Fruit fly (Drosophila melanogaster): Measurements from ENCODE around the gene CG13690.

CG13690 gene

dm6 chr2L:427338-428234 is 8.1 kb upstream of the CG13690 start:
- TF ChIP-seq CG10631 (GFP tag; optimal IDR thresholded peaks at IDR 0.05) (peak; percentile 93), Eip75B (GFP tag; optimal IDR thresholded peaks at IDR 0.05) (peak; percentile 96), OdsH (GFP tag; optimal IDR thresholded peaks at IDR 0.05) (peak; percentile 96), salr (GFP tag; optimal IDR thresholded peaks at IDR 0.05) (peak; percentile 82 to 89), acj6 (GFP tag; optimal IDR thresholded peaks at IDR 0.05) (peak; percentile 93), CG15336 (GFP tag; IDR thresholded peaks at IDR 0.05) (peak; percentile 97), CG6792 (GFP tag; optimal IDR thresholded peaks at IDR 0.05) (peak; percentile 95), CG7368 (GFP tag; optimal IDR thresholded peaks at IDR 0.05) (peak; percentile 93), CG8632 (GFP tag; optimal IDR thresholded peaks at IDR 0.05) (peak; percentile 91), fd59A (GFP tag; optimal IDR thresholded peaks at IDR 0.05) (peak; percentile 89), svp (GFP tag) (peak; percentile 97), net (GFP tag; optimal IDR thresholded peaks at IDR 0.05) (peak; percentile 94), Hr4 (GFP tag; optimal IDR thresholded peaks at IDR 0.05) (peak; percentile 97), Blimp-1 (GFP tag; optimal IDR thresholded peaks at IDR 0.05) (peak; percentile 80), CG10669 (GFP tag; optimal IDR thresholded peaks at IDR 0.05) (peak; percentile 86), dac (GFP tag; optimal IDR thresholded peaks at IDR 0.05) (peak; percentile 95), Sox102F (GFP tag; optimal IDR thresholded peaks at IDR 0.05) (peak; percentile 95), CG11294 (GFP tag; IDR thresholded peaks at IDR 0.05) (peak; percentile 78), CG11902 (GFP tag; optimal IDR thresholded peaks at IDR 0.05) (peak; percentile 85), CG16779 (tag; optimal IDR thresholded peaks at IDR 0.05) (peak; percentile 82), CG6854 (GFP tag; optimal IDR thresholded peaks at IDR 0.05) (peak; percentile 91), CG31627 (GFP tag; optimal IDR thresholded peaks at IDR 0.05) (peak; percentile 93), CG8119 (GFP tag; IDR thresholded peaks at IDR 0.05) (peak; percentile 97), Sox14 (GFP tag; optimal IDR thresholded peaks at IDR 0.05) (peak; percentile 95), CG6808 (GFP tag; optimal IDR thresholded peaks at IDR 0.05) (peak; percentile 94), CG4318 (GFP tag; optimal IDR thresholded peaks at IDR 0.05) (peak; percentile 91), pdm3 (GFP tag; optimal IDR thresholded peaks at IDR 0.05) (peak; percentile 95), fkh (GFP tag; optimal IDR thresholded peaks at IDR 0.05) (no peak), CG11762 (GFP tag; optimal IDR thresholded peaks at IDR 0.05; ENCODE audit: insufficient read depth) (peak; percentile 91), Smox (GFP tag; optimal IDR thresholded peaks at IDR 0.05) (peak; percentile 95), eg (GFP tag; IDR thresholded peaks at IDR 0.05) (peak; percentile 96), Eip93F (GFP tag; optimal IDR thresholded peaks at IDR 0.05) (peak; percentile 91), lz (GFP tag; optimal IDR thresholded peaks at IDR 0.05) (peak; percentile 94), Hr39 (GFP tag; optimal IDR thresholded peaks at IDR 0.05) (peak; percentile 92), Ets21C (GFP tag; optimal IDR thresholded peaks at IDR 0.05) (peak; percentile 92), topi (GFP tag; optimal IDR thresholded peaks at IDR 0.05) (peak; percentile 93), CG8319 (GFP tag; optimal IDR thresholded peaks at IDR 0.05) (peak; percentile 89), CG32006 (GFP tag; optimal IDR thresholded peaks at IDR 0.05) (peak; percentile 96), Met (GFP tag; optimal IDR thresholded peaks at IDR 0.05) (peak; percentile 95), cyc (GFP tag; optimal IDR thresholded peaks at IDR 0.05) (peak; percentile 91), CG3919 (GFP tag; optimal IDR thresholded peaks at IDR 0.05) (peak; percentile 96), CG6163 (GFP tag; IDR thresholded peaks at IDR 0.05) (peak; percentile 96), Hr38 (GFP tag; optimal IDR thresholded peaks at IDR 0.05) (peak; percentile 83), esn (GFP tag; optimal IDR thresholded peaks at IDR 0.05) (peak; percentile 97), dsx (GFP tag; optimal IDR thresholded peaks at IDR 0.05; ENCODE audit: poor library complexity, severe bottlenecking) (peak; percentile 96), CG6276 (GFP tag; optimal IDR thresholded peaks at IDR 0.05) (peak; percentile 91), ss (GFP tag; optimal IDR thresholded peaks at IDR 0.05) (peak; percentile 93 to 97), spab (GFP tag; optimal IDR thresholded peaks at IDR 0.05) (peak; percentile 94), achi (GFP tag; optimal IDR thresholded peaks at IDR 0.05) (peak; percentile 93)
